Worm (Caenorhabditis elegans): ENCODE data around the gene memb-2.
A peak's percentile ranks its signal among the peaks of the same experiment; 100 is the strongest.
"Not testable (repeated sequence)": the region's sequence is repeated elsewhere in the genome, so short reads cannot be mapped to it uniquely, and the experiment has no call there.

Gene memb-2

ce11 chrV:5620040-5620439 is at the start of gene memb-2:
Gene memb-2 (minus strand): TSS chrV:5620140.
- TF ChIP-seq dao-5 (tag; optimal IDR thresholded peaks at IDR 0.05) (no peak), him-1 (tag; optimal IDR thresholded peaks at IDR 0.05) (no peak), W03F9.2 (tag; optimal IDR thresholded peaks at IDR 0.05) (no peak)

DNA sequence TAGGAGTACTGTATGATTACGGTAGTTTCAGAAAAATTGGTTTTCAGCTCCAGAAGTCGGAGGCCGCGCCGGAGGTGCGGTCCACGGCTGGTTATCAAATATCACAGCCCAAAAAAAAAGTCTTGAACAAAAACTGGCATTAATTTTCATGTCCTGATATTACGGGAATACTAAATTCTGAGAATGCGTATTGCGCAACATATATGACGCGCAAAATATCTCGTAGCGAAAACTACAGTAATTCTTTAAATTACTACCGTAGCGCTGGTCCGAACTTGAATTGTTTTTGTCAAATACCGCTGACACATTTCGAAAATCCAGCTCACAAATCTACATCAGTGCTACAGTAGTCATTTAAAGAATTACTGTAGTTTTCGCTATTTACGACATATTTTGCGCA is 49.0 kb upstream of the memb-2 start:
- no peak for TF ChIP-seq W03F9.2 (tag; optimal IDR thresholded peaks at IDR 0.05)
- TF ChIP-seq dao-5 (tag; optimal IDR thresholded peaks at IDR 0.05), result no peak
- no peak for TF ChIP-seq him-1 (tag; optimal IDR thresholded peaks at IDR 0.05)

- no peak for TF ChIP-seq dao-5 (tag; optimal IDR thresholded peaks at IDR 0.05)
- TF ChIP-seq W03F9.2 (tag; optimal IDR thresholded peaks at IDR 0.05), result peak; percentile 18
Measured at ce11 chrV:5667337-5667736, 47.4 kb upstream of the memb-2 start.

ce11 chrV:5666036-5666729 is 46.2 kb upstream of the memb-2 start, which contains the start of gene C14C11.7:
Gene C14C11.7 (minus strand): TSS chrV:5666086.
- TF ChIP-seq dao-5 (tag; optimal IDR thresholded peaks at IDR 0.05) (no peak), W03F9.2 (tag; optimal IDR thresholded peaks at IDR 0.05) (no peak), him-1 (tag; optimal IDR thresholded peaks at IDR 0.05) (no peak)

DNA sequence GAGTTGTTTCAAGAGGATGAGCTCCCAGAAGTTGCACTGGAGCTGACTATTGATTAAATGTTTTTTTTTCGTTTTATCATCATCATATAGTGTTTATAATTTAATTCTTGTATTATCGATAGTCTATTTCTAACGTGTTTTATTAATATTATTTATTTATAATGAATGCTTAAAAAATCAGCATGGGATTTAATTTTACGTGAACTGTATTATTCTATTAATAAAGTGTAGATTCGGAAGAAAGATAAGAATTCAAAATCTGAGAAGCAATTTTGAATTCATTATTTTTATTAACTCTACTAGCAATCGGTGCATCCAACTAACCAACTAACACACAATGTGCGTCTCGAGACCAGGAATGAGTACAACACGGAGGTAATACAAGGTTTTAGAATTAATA is 43.4 kb upstream of the memb-2 start, which contains the start of gene C14C11.1:
Gene C14C11.1, plus strand, starts transcription at position 301 of the 400 bp plus-strand sequence.
- TF ChIP-seq him-1, dao-5, W03F9.2 (tag; optimal IDR thresholded peaks at IDR 0.05): not testable (repeated sequence)

- TF ChIP-seq W03F9.2 (tag; optimal IDR thresholded peaks at IDR 0.05), result no peak
- TF ChIP-seq him-1 (tag; optimal IDR thresholded peaks at IDR 0.05), result no peak
- no peak for TF ChIP-seq dao-5 (tag; optimal IDR thresholded peaks at IDR 0.05)
Measured at ce11 chrV:5660604-5661209, 40.8 kb upstream of the memb-2 start, which contains the start of the genes mut-14 and C14C11.2. Gene mut-14 (minus strand): TSS chrV:5660704. Gene C14C11.2 (plus strand): TSS chrV:5661159.

DNA sequence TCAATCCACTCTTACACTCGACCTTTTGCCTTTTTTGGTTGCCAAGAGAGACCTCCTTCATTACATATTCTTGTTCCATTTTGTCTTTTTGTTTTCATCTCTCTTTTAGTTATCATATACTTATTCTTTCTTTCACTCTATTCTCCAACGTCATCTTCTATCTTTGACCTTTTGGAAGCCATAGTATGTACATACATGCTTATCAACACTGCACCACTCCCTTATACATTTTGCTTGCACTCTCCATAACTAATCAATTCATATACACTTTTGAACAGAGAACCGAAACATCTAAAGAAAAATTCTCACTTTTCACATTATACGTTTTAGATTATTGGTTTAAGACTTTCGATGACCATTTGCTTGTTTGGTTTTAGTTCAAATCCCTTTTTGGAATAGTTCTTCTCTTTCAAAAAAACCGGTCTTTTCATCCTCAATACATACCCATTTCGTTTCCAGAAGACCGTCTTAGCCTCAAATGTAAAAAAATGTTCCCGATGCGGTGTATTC is 34.1 kb upstream of the memb-2 start, which contains the start of gene hex-2:
Gene hex-2, plus strand, starts transcription at position 460 of the 510 bp plus-strand sequence.
- TF ChIP-seq him-1 (tag; optimal IDR thresholded peaks at IDR 0.05), result no peak
- TF ChIP-seq dao-5 (tag; optimal IDR thresholded peaks at IDR 0.05), result no peak
- no peak for TF ChIP-seq W03F9.2 (tag; optimal IDR thresholded peaks at IDR 0.05)

DNA sequence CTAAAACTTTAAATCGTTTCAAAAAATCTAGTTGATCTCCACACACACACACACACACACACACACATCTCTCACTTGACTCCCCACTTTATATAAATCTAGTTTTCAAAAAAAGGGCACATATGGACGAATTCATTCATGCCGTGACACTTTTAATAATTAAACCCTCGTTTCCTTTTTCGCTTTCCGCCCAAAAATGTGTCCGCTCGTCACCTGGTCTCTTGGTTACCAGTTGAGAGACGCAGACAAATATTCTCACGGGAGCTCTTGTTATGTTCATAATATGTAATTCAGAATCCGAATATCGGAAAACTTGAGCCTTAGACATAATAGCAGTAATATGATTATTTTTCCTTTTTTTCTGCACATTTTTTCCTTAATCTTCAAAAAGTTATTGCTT is 32.0 kb upstream of the memb-2 start:
- TF ChIP-seq dao-5 (tag; optimal IDR thresholded peaks at IDR 0.05), result no peak
- no peak for TF ChIP-seq W03F9.2 (tag; optimal IDR thresholded peaks at IDR 0.05)
- TF ChIP-seq him-1 (tag; optimal IDR thresholded peaks at IDR 0.05), result no peak

ce11 chrV:5647359-5647758 is 27.4 kb upstream of the memb-2 start, which contains the start of gene C14C11.4:
Gene C14C11.4 (plus strand): TSS chrV:5647610.
- TF ChIP-seq W03F9.2 (tag; optimal IDR thresholded peaks at IDR 0.05), result no peak
- TF ChIP-seq him-1 (tag; optimal IDR thresholded peaks at IDR 0.05), result no peak
- TF ChIP-seq dao-5 (tag; optimal IDR thresholded peaks at IDR 0.05), result no peak

ce11 chrV:5644171-5644570 is 24.2 kb upstream of the memb-2 start, which contains the start of gene srx-117:
Gene srx-117 (plus strand): TSS chrV:5644471.
- TF ChIP-seq dao-5 (tag; optimal IDR thresholded peaks at IDR 0.05) (no peak), him-1 (tag; optimal IDR thresholded peaks at IDR 0.05) (no peak), W03F9.2 (tag; optimal IDR thresholded peaks at IDR 0.05) (no peak)

ce11 chrV:5634445-5634844 is 14.5 kb upstream of the memb-2 start:
- TF ChIP-seq W03F9.2 (tag; optimal IDR thresholded peaks at IDR 0.05) (no peak), dao-5 (tag; optimal IDR thresholded peaks at IDR 0.05) (no peak), him-1 (tag; optimal IDR thresholded peaks at IDR 0.05) (no peak)

- TF ChIP-seq W03F9.2 (tag; optimal IDR thresholded peaks at IDR 0.05) (no peak), dao-5 (tag; optimal IDR thresholded peaks at IDR 0.05) (no peak), him-1 (tag; optimal IDR thresholded peaks at IDR 0.05) (no peak)
Measured at ce11 chrV:5630792-5631191, 10.9 kb upstream of the memb-2 start, which contains the start of gene acy-4. Gene acy-4 (minus strand): TSS chrV:5630892.

- no peak for TF ChIP-seq him-1 (tag; optimal IDR thresholded peaks at IDR 0.05)
Measured at ce11 chrV:5628014-5628413, 8.1 kb upstream of the memb-2 start.

- TF ChIP-seq him-1 (tag; optimal IDR thresholded peaks at IDR 0.05), result no peak
- TF ChIP-seq dao-5 (tag; optimal IDR thresholded peaks at IDR 0.05), result no peak
- no peak for TF ChIP-seq W03F9.2 (tag; optimal IDR thresholded peaks at IDR 0.05)
Measured at ce11 chrV:5621390-5621789, 1.4 kb upstream of the memb-2 start, which contains the start of gene M03E7.1. Gene M03E7.1 (plus strand): TSS chrV:5621690.

Measured in whole organism, L4/young adult.